Fruit fly (Drosophila melanogaster): ENCODE measurements around the gene BORCS6.

DNA sequence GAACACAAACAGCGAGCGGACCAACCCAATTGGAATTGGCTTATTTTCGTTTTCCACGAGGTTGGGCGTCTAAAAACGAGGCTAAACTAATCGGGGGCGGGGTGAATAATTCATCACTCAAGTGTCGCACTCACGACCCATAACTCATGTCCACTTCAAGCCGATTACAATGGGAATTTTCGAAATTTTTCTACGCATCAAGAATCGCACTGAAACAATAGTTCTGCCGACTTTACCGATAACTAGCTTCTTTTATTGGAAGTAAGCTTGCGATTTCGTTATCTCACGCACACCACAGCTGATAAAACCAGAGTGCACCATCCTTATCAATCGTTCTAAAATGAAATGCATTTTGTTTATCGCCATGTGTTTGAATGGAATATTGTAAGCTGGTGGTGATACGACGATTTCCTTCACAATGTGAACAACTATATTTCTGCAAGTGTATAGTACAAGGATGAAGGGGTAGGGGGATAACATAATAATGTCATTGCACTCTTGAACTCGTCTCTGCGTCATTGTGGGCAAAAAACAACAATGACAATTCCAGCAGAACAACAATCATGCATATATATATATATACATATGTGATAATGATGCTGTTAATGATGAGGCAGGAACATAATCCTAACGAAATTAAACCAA, 18.9 kb downstream of the BORCS6 start:
- TF ChIP-seq CG12768 (GFP tag; optimal IDR thresholded peaks at IDR 0.05) (peak; percentile 3), bab1 (GFP tag; optimal IDR thresholded peaks at IDR 0.05) (no peak), toe (GFP tag; optimal IDR thresholded peaks at IDR 0.05) (no peak)

Data from whole organism, adult.